Fruit fly (Drosophila melanogaster) whole organism, adult: ENCODE results near the gene CG34347.

Source experiments
- CG11617 ChIP-seq: fragments of 200-800 bp; sonication (Bioruptor generic); optimal IDR thresholded peaks from 2 replicates; lab custom pipeline; 2017; ENCODE audit warnings: mild to moderate bottlenecking, missing biosample characterization, missing genetic modification reagents, missing genetic modification characterization
- CG12768 ChIP-seq: fragments of 200-800 bp; sonication (Bioruptor generic); optimal IDR thresholded peaks from 2 replicates; lab custom pipeline; 2017; ENCODE audit warnings: missing biosample characterization, missing genetic modification characterization, mild to moderate bottlenecking, moderate library complexity, missing genetic modification reagents
- CG1620 ChIP-seq: fragments of 200-800 bp; sonication (Bioruptor generic); optimal IDR thresholded peaks from 2 replicates; lab custom pipeline; 2016; ENCODE audit warnings: missing biosample characterization, missing genetic modification characterization
- CG5204 ChIP-seq: fragments of 200-800 bp; sonication (Bioruptor generic); optimal IDR thresholded peaks from 2 replicates; lab custom pipeline; 2016; ENCODE audit warnings: missing biosample characterization, missing genetic modification characterization
- Clk ChIP-seq: fragments of 200-800 bp; sonication (Bioruptor generic); optimal IDR thresholded peaks from 2 replicates; lab custom pipeline; 2017; ENCODE audit warnings: missing biosample characterization, missing genetic modification characterization
- Mnt ChIP-seq: fragments of 200-800 bp; sonication (Bioruptor generic); optimal IDR thresholded peaks from 2 replicates; lab custom pipeline; 2016; ENCODE audit warnings: missing biosample characterization, mild to moderate bottlenecking, missing genetic modification characterization
- bab1 ChIP-seq: fragments of 200-800 bp; sonication (Bioruptor generic); optimal IDR thresholded peaks from 3 replicates; lab custom pipeline; 2019; ENCODE audit warnings: missing biosample characterization, mild to moderate bottlenecking, missing genetic modification characterization, moderate library complexity
- cic ChIP-seq: fragments of 200-800 bp; sonication (Bioruptor generic); optimal IDR thresholded peaks from 2 replicates; lab custom pipeline; 2017; ENCODE audit warnings: missing biosample characterization, mild to moderate bottlenecking, missing genetic modification characterization, moderate library complexity
- cnc ChIP-seq, 2 experiments: fragments of >200 bp; optimal IDR thresholded peaks; 2 replicates each; lab custom pipeline; 2017
- kay ChIP-seq: fragments of 200-800 bp; sonication (Bioruptor generic); peaks from one replicate; lab custom pipeline; 2016; ENCODE audit warnings: missing biosample characterization, missing genetic modification characterization, borderline replicate concordance
- ovo ChIP-seq: fragments of 200-800 bp; sonication (Bioruptor generic); optimal IDR thresholded peaks from 2 replicates; lab custom pipeline; 2016; ENCODE audit warnings: missing biosample characterization, missing genetic modification characterization
- pad ChIP-seq: fragments of 200-800 bp; sonication (Bioruptor generic); optimal IDR thresholded peaks from 3 replicates; lab custom pipeline; 2017; ENCODE audit warnings: missing biosample characterization, missing genetic modification characterization, mild to moderate bottlenecking, moderate library complexity, missing genetic modification reagents
- tj ChIP-seq: fragments of 200-800 bp; sonication (Bioruptor generic); optimal IDR thresholded peaks from 3 replicates; lab custom pipeline; 2017; ENCODE audit warnings: missing biosample characterization, mild to moderate bottlenecking, missing genetic modification characterization, moderate library complexity

DNA sequence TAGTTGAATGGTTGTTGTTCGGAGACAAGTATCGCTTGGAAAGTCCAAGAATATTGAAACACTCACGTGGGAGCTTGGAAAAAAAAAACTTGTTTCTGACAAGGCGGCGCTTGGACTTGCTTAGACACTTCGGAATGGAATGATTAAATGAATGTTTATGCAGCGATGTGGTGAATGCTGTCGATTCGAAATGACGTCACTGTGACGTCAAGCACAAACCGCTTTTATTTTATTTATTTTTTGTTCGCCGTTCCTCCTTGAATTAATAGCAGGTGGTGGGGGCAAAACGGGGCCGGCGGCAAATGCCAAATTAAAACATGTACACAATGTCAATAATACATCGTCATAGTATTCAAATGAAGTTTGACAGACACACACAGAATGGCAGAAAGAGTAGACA lies 108.6 kb downstream of the CG34347 start:
- TF ChIP-seq ovo, result no peak
- no peak for TF ChIP-seq Mnt (GFP tag; lab: Kevin White, UChicago)
- no peak for TF ChIP-seq kay (GFP tag; lab: Kevin White, UChicago)
- no peak for TF ChIP-seq CG12768 (GFP tag; lab: Kevin White, UChicago)
- TF ChIP-seq cnc (optimal IDR thresholded peaks at IDR 0.05; lab: Kevin White, UChicago), result no peak
- no peak for TF ChIP-seq CG1620 (GFP tag; lab: Kevin White, UChicago)
- no peak for TF ChIP-seq tj
- no peak for TF ChIP-seq pad (GFP tag; lab: Kevin White, UChicago)
- no peak for TF ChIP-seq CG5204 (GFP tag; lab: Kevin White, UChicago)
- no peak for TF ChIP-seq Clk (GFP tag; lab: Kevin White, UChicago)
- TF ChIP-seq CG11617 (GFP tag; lab: Kevin White, UChicago), result no peak
- TF ChIP-seq bab1 (GFP tag; lab: Kevin White, UChicago), result no peak
- TF ChIP-seq cic, result peak; percentile 11
